Worm (Caenorhabditis elegans) whole organism, late embryonic: ENCODE data around the gene nhr-68.

Source experiments
- F13H6.1 ChIP-seq: sonication (generic microtip); optimal IDR thresholded peaks from 2 replicates; lab custom pipeline; 2016; ENCODE audit warnings: missing genetic modification characterization, missing compliant biosample characterization
- K02D7.2 ChIP-seq: sonication (generic microtip); optimal IDR thresholded peaks from 2 replicates; lab custom pipeline; 2017; ENCODE audit warnings: mild to moderate bottlenecking, missing genetic modification characterization, missing compliant biosample characterization
- K09A11.1 ChIP-seq: sonication (generic microtip); optimal IDR thresholded peaks from 2 replicates; lab custom pipeline; 2017; ENCODE audit warnings: antibody characterized with exemption, mild to moderate bottlenecking, missing genetic modification characterization, missing compliant biosample characterization; ENCODE audit not compliant: insufficient read depth
- ceh-14 ChIP-seq: sonication (generic microtip); optimal IDR thresholded peaks from 2 replicates; lab custom pipeline; 2016; ENCODE audit warnings: missing genotype, missing genetic modification characterization, missing compliant biosample characterization
- ceh-18 ChIP-seq: sonication (generic microtip); optimal IDR thresholded peaks from 2 replicates; lab custom pipeline; 2016; ENCODE audit warnings: missing genetic modification characterization, missing compliant biosample characterization
- ceh-2 ChIP-seq: sonication (generic microtip); optimal IDR thresholded peaks from 2 replicates; lab custom pipeline; 2016; ENCODE audit warnings: missing genotype, missing genetic modification characterization, missing compliant biosample characterization
- ceh-22 ChIP-seq: sonication (generic microtip); optimal IDR thresholded peaks from 2 replicates; lab custom pipeline; 2017; ENCODE audit warnings: missing biosample characterization, missing genetic modification characterization
- ceh-24 ChIP-seq: sonication (generic microtip); optimal IDR thresholded peaks from 2 replicates; lab custom pipeline; 2016; ENCODE audit warnings: mild to moderate bottlenecking, missing genetic modification characterization, missing compliant biosample characterization
- ceh-30 ChIP-seq: fragments of 150-350 bp; optimal IDR thresholded peaks from 2 replicates; lab custom pipeline; 2014; ENCODE audit warnings: missing biosample characterization, missing genetic modification characterization
- ceh-31 ChIP-seq: sonication (generic microtip); optimal IDR thresholded peaks from 2 replicates; lab custom pipeline; 2016; ENCODE audit warnings: missing genetic modification characterization, missing compliant biosample characterization
- ceh-48 ChIP-seq: sonication (generic microtip); optimal IDR thresholded peaks from 2 replicates; lab custom pipeline; 2016; ENCODE audit warnings: missing genetic modification characterization, inconsistent platforms, missing compliant biosample characterization
- ceh-6 ChIP-seq: fragments of 200-800 bp; sonication (Bioruptor generic); optimal IDR thresholded peaks from 2 replicates; lab custom pipeline; 2018; ENCODE audit warnings: mild to moderate bottlenecking, missing genetic modification characterization, missing compliant biosample characterization
- ceh-9 ChIP-seq: sonication (generic microtip); optimal IDR thresholded peaks from 2 replicates; lab custom pipeline; 2016; ENCODE audit warnings: mild to moderate bottlenecking, missing genetic modification characterization, inconsistent platforms, missing compliant biosample characterization
- dmd-4 ChIP-seq: sonication (generic microtip); optimal IDR thresholded peaks from 2 replicates; lab custom pipeline; 2016; ENCODE audit warnings: borderline replicate concordance, missing genetic modification characterization, missing compliant biosample characterization
- dve-1 ChIP-seq: sonication (generic microtip); optimal IDR thresholded peaks from 2 replicates; lab custom pipeline; 2017; ENCODE audit warnings: antibody characterized with exemption, mild to moderate bottlenecking, missing genetic modification characterization, missing compliant biosample characterization
- elt-2 ChIP-seq: sonication (generic microtip); optimal IDR thresholded peaks from 2 replicates; lab custom pipeline; 2016; ENCODE audit warnings: missing genetic modification reagents, missing genetic modification characterization, missing compliant biosample characterization
- elt-4 ChIP-seq: sonication (generic microtip); optimal IDR thresholded peaks from 2 replicates; lab custom pipeline; 2016; ENCODE audit warnings: missing genetic modification characterization, missing compliant biosample characterization
- ets-4 ChIP-seq: sonication (generic microtip); optimal IDR thresholded peaks from 2 replicates; lab custom pipeline; 2016; ENCODE audit warnings: missing genetic modification characterization, missing compliant biosample characterization
- fkh-6 ChIP-seq: sonication (generic microtip); optimal IDR thresholded peaks from 2 replicates; lab custom pipeline; 2016; ENCODE audit warnings: missing genetic modification characterization, missing compliant biosample characterization
- hlh-13 ChIP-seq: fragments of 200-800 bp; sonication (Bioruptor generic); optimal IDR thresholded peaks from 2 replicates; lab custom pipeline; 2018; ENCODE audit warnings: mild to moderate bottlenecking, missing genetic modification characterization, missing compliant biosample characterization
- hlh-30 ChIP-seq: sonication (generic microtip); optimal IDR thresholded peaks from 2 replicates; lab custom pipeline; 2017; ENCODE audit warnings: antibody characterized with exemption, missing genetic modification characterization, missing compliant biosample characterization; ENCODE audit not compliant: insufficient read depth
- hlh-6 ChIP-seq: sonication (generic microtip); optimal IDR thresholded peaks from 2 replicates; lab custom pipeline; 2016; ENCODE audit warnings: missing genotype, missing genetic modification characterization, missing compliant biosample characterization
- hlh-8 ChIP-seq: sonication (generic microtip); optimal IDR thresholded peaks from 2 replicates; lab custom pipeline; 2016; ENCODE audit warnings: missing genotype, missing genetic modification characterization, missing compliant biosample characterization
- lin-11 ChIP-seq: fragments of 200-800 bp; sonication (Bioruptor generic); optimal IDR thresholded peaks from 2 replicates; lab custom pipeline; 2018; ENCODE audit warnings: mild to moderate bottlenecking, missing genetic modification characterization, missing compliant biosample characterization
- madf-2 ChIP-seq: sonication (generic microtip); optimal IDR thresholded peaks from 2 replicates; lab custom pipeline; 2017; ENCODE audit warnings: missing genetic modification characterization, missing compliant biosample characterization
- nfya-1 ChIP-seq: sonication (generic microtip); optimal IDR thresholded peaks from 2 replicates; lab custom pipeline; 2017; ENCODE audit warnings: missing genetic modification characterization, mild to moderate bottlenecking, missing compliant biosample characterization, antibody characterized with exemption, moderate library complexity
- nhr-232 ChIP-seq: sonication (generic microtip); optimal IDR thresholded peaks from 2 replicates; lab custom pipeline; 2016; ENCODE audit warnings: missing genetic modification characterization, missing compliant biosample characterization
- odd-2 ChIP-seq: sonication (generic microtip); optimal IDR thresholded peaks from 2 replicates; lab custom pipeline; 2017; ENCODE audit warnings: antibody characterized with exemption, mild to moderate bottlenecking, missing genetic modification characterization, missing compliant biosample characterization
- pag-3 ChIP-seq: sonication (generic microtip); optimal IDR thresholded peaks from 2 replicates; lab custom pipeline; 2016; ENCODE audit warnings: missing compliant biosample characterization, missing genetic modification characterization, borderline replicate concordance
- pat-9 ChIP-seq: fragments of 200-800 bp; sonication (Bioruptor generic); optimal IDR thresholded peaks from 2 replicates; lab custom pipeline; 2018; ENCODE audit warnings: mild to moderate bottlenecking, missing genetic modification characterization, moderate library complexity, missing compliant biosample characterization
- pax-1 ChIP-seq: fragments of 150-350 bp; optimal IDR thresholded peaks from 2 replicates; lab custom pipeline; 2014; ENCODE audit warnings: missing biosample characterization, missing genetic modification characterization
- pha-4 ChIP-seq: fragments of 150-350 bp; optimal IDR thresholded peaks from 2 replicates; lab custom pipeline; 2018; ENCODE audit warnings: missing biosample characterization, missing genetic modification reagents, missing genetic modification characterization
- rnt-1 ChIP-seq: sonication (generic microtip); optimal IDR thresholded peaks from 2 replicates; lab custom pipeline; 2016; ENCODE audit warnings: missing genetic modification characterization, missing compliant biosample characterization
- sdc-2 ChIP-seq: sonication (generic microtip); optimal IDR thresholded peaks from 2 replicates; lab custom pipeline; 2016; ENCODE audit warnings: missing genotype, missing genetic modification characterization, missing compliant biosample characterization
- sox-4 ChIP-seq: sonication (generic microtip); optimal IDR thresholded peaks from 2 replicates; lab custom pipeline; 2017; ENCODE audit warnings: mild to moderate bottlenecking, missing genetic modification characterization, inconsistent platforms, missing compliant biosample characterization
- tbx-2 ChIP-seq: sonication (generic microtip); optimal IDR thresholded peaks from 2 replicates; lab custom pipeline; 2016; ENCODE audit warnings: missing genetic modification characterization, missing compliant biosample characterization
- tbx-7 ChIP-seq: sonication (generic microtip); optimal IDR thresholded peaks from 2 replicates; lab custom pipeline; 2016; ENCODE audit warnings: missing genotype, missing genetic modification characterization, missing compliant biosample characterization
- ttx-3 ChIP-seq: sonication (generic microtip); optimal IDR thresholded peaks from 2 replicates; lab custom pipeline; 2016; ENCODE audit warnings: missing genetic modification reagents, missing genetic modification characterization, missing compliant biosample characterization
- unc-3 ChIP-seq, 2 experiments: fragments of 200-800 bp in 1 of 2; sonication (Bioruptor generic) in 1 of 2; sonication (generic microtip) in 1 of 2; conservative IDR thresholded peaks in 1 of 2; optimal IDR thresholded peaks in 1 of 2; 2 replicates each; pipeline versions ENCODE4 v1.3.6 to Lab custom; 2016 to 2022; ENCODE audit warnings: missing compliant biosample characterization in 2 of 2, missing genetic modification characterization in 2 of 2, missing genetic modification reagents in 1 of 2
- unc-86 ChIP-seq: sonication (generic microtip); optimal IDR thresholded peaks from 2 replicates; lab custom pipeline; 2016; ENCODE audit warnings: missing genetic modification characterization, missing compliant biosample characterization
- zip-5 ChIP-seq: sonication (generic microtip); optimal IDR thresholded peaks from 2 replicates; lab custom pipeline; 2016; ENCODE audit warnings: missing genetic modification characterization, missing compliant biosample characterization
- ztf-16 ChIP-seq: sonication (generic microtip); optimal IDR thresholded peaks from 2 replicates; lab custom pipeline; 2017; ENCODE audit warnings: missing genetic modification characterization, missing compliant biosample characterization

The nhr-68 gene

DNA sequence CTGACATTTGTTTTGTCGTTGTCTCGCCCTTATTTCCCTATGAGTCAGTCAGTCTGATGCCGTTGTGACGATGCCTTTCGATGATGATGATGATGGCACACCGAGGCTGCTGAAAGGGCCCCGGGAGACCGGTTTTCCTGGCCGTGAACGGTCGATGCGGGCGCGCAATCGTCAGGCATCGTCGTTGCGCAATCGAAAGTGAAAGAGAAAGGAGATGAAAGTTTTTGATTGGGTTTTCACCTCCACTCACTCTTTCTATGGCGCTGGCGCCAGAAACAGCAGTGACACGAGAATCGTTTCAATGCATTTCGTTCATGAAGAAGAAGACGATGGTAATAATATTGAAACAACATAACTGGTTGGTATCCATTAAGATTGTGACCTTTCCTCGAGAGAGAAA is 40.3 kb upstream of the nhr-68 start:
- TF ChIP-seq pax-1 (tag; lab: Kevin White, UChicago) (no peak), madf-2 (tag; lab: Kevin White, UChicago) (no peak), rnt-1 (no peak), ceh-22 (no peak), elt-4 (tag; lab: Kevin White, UChicago) (no peak), hlh-8 (tag; lab: Kevin White, UChicago) (no peak), hlh-30 (tag; lab: Kevin White, UChicago) (no peak), sdc-2 (no peak), lin-11 (tag; lab: Kevin White, UChicago) (no peak), hlh-13 (GFP tag; lab: Kevin White, UChicago) (no peak), pag-3 (tag; lab: Kevin White, UChicago) (no peak), ceh-14 (tag; lab: Kevin White, UChicago) (no peak), F13H6.1 (no peak), dve-1 (tag; lab: Kevin White, UChicago) (no peak), hlh-6 (tag; lab: Kevin White, UChicago) (no peak), K02D7.2 (tag; lab: Kevin White, UChicago) (no peak), pha-4 (tag; lab: Kevin White, UChicago) (no peak)
- TF ChIP-seq, all 69 proteins: peak for 0

ce11 chrV:11533365-11533949 is 39.8 kb upstream of the nhr-68 start:
- TF ChIP-seq ceh-48 (tag; lab: Kevin White, UChicago) (no peak), dmd-4 (tag; lab: Kevin White, UChicago) (no peak), K09A11.1 (tag; lab: Kevin White, UChicago) (no peak), zip-5 (tag; lab: Kevin White, UChicago) (no peak), ztf-16 (tag; lab: Kevin White, UChicago) (no peak), sox-4 (tag; lab: Kevin White, UChicago) (no peak), ceh-30 (tag; lab: Kevin White, UChicago) (no peak), ceh-2 (tag; lab: Kevin White, UChicago) (no peak), ceh-9 (tag; lab: Kevin White, UChicago) (no peak), ttx-3 (tag; lab: Kevin White, UChicago) (no peak), pat-9 (no peak), ceh-14 (tag; lab: Kevin White, UChicago) (no peak), pha-4 (tag; lab: Kevin White, UChicago) (no peak), madf-2 (tag; lab: Kevin White, UChicago) (no peak), nhr-232 (no peak), unc-86 (tag; lab: Kevin White, UChicago) (no peak), pag-3 (tag; lab: Kevin White, UChicago) (no peak), elt-2 (tag; lab: Kevin White, UChicago) (no peak), odd-2 (tag; lab: Kevin White, UChicago) (no peak)

ce11 chrV:11534495-11535189 is 38.6 kb upstream of the nhr-68 start:
- TF ChIP-seq unc-3 (GFP tag; conservative IDR thresholded peaks at IDR 0.05; lab: Robert Waterston, UW) (no peak), unc-3 (tag; optimal IDR thresholded peaks at IDR 0.05; lab: Kevin White, UChicago) (no peak), elt-2 (tag; lab: Kevin White, UChicago) (peak; percentile 67)

DNA sequence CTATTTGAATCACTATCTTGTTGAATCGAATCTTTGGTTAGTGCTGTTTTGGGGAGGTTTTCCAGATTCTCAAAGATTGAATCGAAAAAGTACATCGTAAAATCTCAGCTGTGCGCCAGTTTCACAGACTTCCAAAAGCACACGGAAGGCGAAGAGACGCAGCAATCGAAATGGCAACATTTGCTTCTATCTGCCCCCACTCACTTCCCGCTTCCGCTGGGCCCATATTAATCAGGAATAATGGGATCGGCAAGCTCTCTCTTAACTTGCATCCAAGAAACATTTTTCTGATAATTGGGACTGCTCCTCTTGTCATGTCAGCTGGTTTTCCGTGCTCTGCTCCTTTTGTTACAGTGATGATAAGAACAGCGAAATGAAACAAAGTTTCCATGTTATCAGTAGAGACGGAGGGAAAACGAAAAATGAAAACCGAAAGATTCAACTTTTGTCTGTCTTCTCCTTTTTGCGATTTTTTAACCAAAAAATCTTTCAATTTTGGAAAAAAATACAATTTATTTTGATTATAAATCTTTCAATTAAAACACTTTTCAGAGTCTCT is 37.7 kb upstream of the nhr-68 start:
- no peak for TF ChIP-seq tbx-2
- TF ChIP-seq ceh-6 (GFP tag; lab: Kevin White, UChicago) = no peak
- no peak for TF ChIP-seq K09A11.1 (tag; lab: Kevin White, UChicago)
- no peak for TF ChIP-seq hlh-6 (tag; lab: Kevin White, UChicago)
- TF ChIP-seq ceh-18 (tag; lab: Kevin White, UChicago) = peak; percentile 25
- no peak for TF ChIP-seq ets-4
- TF ChIP-seq ceh-24 (tag; lab: Kevin White, UChicago) = no peak
- TF ChIP-seq fkh-6 (tag; lab: Kevin White, UChicago) = no peak
- TF ChIP-seq ceh-14 (tag; lab: Kevin White, UChicago) = no peak
- peak; percentile 33 for TF ChIP-seq rnt-1
- no peak for TF ChIP-seq tbx-7 (tag; lab: Kevin White, UChicago)
- TF ChIP-seq ceh-31 (tag; lab: Kevin White, UChicago) = no peak
- TF ChIP-seq pax-1 (tag; lab: Kevin White, UChicago) = no peak
- peak; percentile 3 for TF ChIP-seq nfya-1 (tag; lab: Kevin White, UChicago)
- no peak for TF ChIP-seq unc-86 (tag; lab: Kevin White, UChicago)
